Worm (Caenorhabditis elegans): Measurements from ENCODE around the gene nlp-82.

nlp-82 gene

DNA sequence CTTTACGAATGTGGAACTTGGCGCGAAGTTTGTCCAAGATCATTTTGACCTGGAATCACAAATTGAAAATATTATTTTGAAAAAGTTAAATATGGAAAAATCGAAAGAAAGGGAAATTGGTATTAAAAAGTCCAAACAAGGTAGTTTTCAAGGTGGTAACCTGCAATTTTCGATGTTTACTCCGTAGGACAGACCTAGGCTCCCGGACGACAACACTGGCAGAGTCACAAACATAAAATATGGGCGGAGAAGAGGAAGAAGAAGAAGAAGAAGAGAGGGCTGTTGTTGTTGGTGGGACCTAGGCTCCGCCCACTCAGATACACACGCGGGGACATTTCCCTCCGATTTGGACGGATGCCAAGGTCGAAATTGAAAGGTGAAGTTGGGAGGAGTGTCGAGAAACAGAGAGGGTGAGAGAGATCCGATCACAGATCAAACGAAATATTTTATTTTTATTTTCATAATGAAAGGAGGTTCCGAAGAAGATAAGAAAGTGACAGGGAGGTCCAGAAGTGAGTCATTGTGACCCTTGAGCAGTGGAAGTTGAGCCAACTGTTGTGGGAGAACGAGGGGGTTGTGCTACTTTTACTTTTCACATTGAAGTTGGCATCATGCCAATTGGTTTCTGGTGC, 8.0 kb upstream of the nlp-82 start, which contains the start of gene aqp-2 (continued):
- TF ChIP-seq fax-1 (tag; optimal IDR thresholded peaks at IDR 0.05), result no peak

DNA sequence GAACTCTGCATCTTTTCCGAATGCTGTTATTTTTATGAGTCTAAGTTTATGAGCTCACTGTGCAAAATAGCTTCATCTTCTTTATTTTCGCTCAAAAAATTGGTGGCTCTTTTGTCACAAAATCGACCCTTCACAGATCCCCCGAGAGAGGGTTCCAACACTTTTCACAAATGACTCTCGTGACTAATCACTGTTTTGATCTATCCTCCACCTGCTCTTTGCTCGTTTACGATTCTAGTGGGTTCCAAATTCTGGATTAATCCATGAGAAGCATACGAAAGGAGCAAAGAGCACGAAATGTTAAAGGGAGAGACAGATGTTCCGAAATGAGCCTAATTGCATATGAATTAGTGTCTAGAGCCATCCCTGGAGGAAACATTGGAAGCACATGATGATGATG, 7.3 kb upstream of the nlp-82 start:
- no peak for TF ChIP-seq tbx-2 (tag; optimal IDR thresholded peaks at IDR 0.05)
- peak; percentile 5 for TF ChIP-seq unc-42 (tag; optimal IDR thresholded peaks at IDR 0.05)
- no peak for TF ChIP-seq unc-3 (GFP tag; conservative IDR thresholded peaks at IDR 0.05)
- TF ChIP-seq unc-3 (tag; optimal IDR thresholded peaks at IDR 0.05), result peak; percentile 16

DNA sequence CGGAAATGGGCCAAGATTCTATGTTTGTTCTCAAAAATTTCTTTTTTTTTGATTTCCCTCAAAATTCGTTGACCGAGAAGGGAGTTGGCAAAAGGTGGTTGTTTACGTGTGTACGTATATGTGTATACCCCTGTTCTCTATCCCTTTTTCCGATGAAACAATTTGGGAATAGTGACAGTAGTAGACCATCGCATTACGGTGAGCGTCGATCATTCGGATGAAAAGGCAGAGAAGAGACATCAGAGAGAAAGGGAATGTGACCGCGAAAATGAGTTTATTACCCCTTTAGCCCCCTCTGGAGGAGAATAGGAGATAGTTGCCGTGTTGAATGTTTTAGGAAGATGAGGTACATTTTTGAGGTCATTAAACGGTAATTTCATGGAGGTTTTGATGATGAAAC, 5.9 kb upstream of the nlp-82 start:
- peak; percentile 19 for TF ChIP-seq unc-55 (GFP tag; optimal IDR thresholded peaks at IDR 0.05)
- TF ChIP-seq fax-1 (tag; optimal IDR thresholded peaks at IDR 0.05), result no peak
- peak; percentile 65 for TF ChIP-seq ama-1 (optimal IDR thresholded peaks at IDR 0.05)
- no peak for TF ChIP-seq ceh-14 (tag; optimal IDR thresholded peaks at IDR 0.05)
- peak; percentile 5 for TF ChIP-seq nfya-1 (tag; optimal IDR thresholded peaks at IDR 0.05)

DNA sequence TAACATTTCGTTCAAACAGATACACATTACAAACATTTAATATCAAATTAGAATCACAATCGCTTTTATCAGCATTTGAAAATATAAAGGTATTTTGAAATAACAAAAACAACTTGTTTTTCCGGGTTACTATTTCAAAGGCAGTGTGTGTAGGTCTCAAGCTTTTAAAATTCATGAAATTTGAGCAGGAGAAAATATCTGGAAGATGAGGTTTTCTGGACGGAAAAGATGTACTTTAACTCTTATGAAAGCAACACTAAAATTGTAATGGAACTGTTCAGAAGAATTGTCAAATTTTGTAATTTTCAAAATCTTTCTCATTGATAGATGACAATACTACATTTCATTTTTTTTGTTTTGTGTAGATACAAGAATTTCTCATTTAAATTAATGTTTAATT, 4.5 kb upstream of the nlp-82 start:
- TF ChIP-seq nhr-232 (tag; optimal IDR thresholded peaks at IDR 0.05), result no peak
- no peak for TF ChIP-seq pax-1 (tag; optimal IDR thresholded peaks at IDR 0.05)
- no peak for TF ChIP-seq lin-11 (tag; optimal IDR thresholded peaks at IDR 0.05)
- peak; percentile 68 for TF ChIP-seq ama-1 (optimal IDR thresholded peaks at IDR 0.05)
- TF ChIP-seq ceh-31 (tag; optimal IDR thresholded peaks at IDR 0.05), result no peak

DNA sequence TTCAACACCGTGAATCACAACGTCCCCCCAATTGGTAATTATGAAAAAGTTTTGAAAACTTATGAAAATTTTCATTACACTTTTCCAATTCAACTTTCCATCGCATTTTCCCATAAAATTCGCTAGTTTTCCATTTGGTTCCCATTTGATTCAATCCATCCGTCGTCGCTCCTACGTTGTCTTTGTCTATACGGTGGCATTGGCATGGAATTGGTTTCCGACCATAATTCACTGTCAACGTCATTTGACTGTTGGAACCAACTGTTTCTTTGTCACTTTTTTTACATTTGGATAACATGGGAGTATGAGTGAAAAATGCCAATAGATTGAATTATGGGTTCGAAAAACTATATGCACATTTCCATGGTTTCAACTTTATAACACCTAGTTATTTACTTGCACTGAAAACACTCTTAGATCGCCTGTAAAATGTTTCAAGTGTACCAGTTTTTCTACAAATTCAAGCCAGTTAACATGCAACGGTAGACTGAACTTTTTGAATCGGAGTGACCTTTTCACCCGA, 4.0 kb upstream of the nlp-82 start:
- TF ChIP-seq madf-2 (tag; optimal IDR thresholded peaks at IDR 0.05), result peak; percentile 25
- no peak for TF ChIP-seq ttx-3 (tag; optimal IDR thresholded peaks at IDR 0.05)
- no peak for TF ChIP-seq fax-1 (tag; optimal IDR thresholded peaks at IDR 0.05)
- TF ChIP-seq ceh-6 (GFP tag; optimal IDR thresholded peaks at IDR 0.05), result peak; percentile 17
- peak; percentile 9 for TF ChIP-seq ceh-24 (tag; optimal IDR thresholded peaks at IDR 0.05)

DNA sequence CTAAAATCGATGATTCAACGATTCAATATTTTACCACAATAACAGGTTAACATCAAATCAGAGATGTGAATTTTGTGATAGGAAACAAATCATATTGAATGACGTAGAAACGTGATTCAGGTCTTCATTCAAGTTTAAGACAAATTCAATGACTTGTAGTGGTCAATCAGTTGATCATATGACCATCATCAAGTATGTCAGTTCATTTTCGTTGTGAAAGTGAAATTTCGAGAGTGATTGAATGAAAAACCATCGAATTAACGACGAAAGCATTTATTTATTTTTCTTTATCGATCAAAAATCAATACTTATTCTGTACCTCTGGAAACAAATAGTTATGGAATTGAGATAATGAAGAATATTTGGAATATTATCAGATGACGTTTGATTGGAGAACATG, 2.6 kb downstream of the nlp-82 start:
- no peak for TF ChIP-seq ceh-24 (tag; optimal IDR thresholded peaks at IDR 0.05)
- no peak for TF ChIP-seq ref-2 (tag; optimal IDR thresholded peaks at IDR 0.05)
- TF ChIP-seq fkh-6 (tag; optimal IDR thresholded peaks at IDR 0.05), result no peak
- TF ChIP-seq nfya-1 (tag; optimal IDR thresholded peaks at IDR 0.05), result no peak
- no peak for TF ChIP-seq dmd-4 (tag; optimal IDR thresholded peaks at IDR 0.05; ENCODE audit: borderline replicate concordance)
- TF ChIP-seq pqm-1 (tag; optimal IDR thresholded peaks at IDR 0.05), result no peak
- TF ChIP-seq ceh-14 (tag; optimal IDR thresholded peaks at IDR 0.05), result no peak
- TF ChIP-seq sox-4 (tag; optimal IDR thresholded peaks at IDR 0.05), result no peak

DNA sequence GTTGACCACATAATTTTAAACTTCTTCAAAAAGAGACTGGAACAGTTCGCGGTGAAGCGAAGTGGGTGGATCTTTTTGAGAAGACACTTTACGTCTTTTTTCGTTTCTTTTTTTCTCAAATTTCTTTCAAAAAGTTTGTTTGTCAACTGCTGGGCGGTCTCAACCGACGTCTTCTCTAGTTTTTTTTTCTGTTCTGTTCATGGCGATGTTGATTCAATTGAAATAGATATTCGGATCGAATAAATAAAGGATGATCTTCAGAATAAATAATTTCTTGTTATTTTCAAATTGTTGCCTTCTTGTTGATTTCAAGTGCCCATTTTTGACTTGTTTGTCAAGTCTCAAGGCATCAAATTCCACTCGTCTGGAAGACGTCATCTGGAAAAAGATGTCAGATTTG, 3.7 kb downstream of the nlp-82 start, which contains the start of gene T26C5.4:
Gene T26C5.4 (minus strand): TSS at position 101 of the 400 bp plus-strand sequence.
- TF ChIP-seq K09A11.1 (tag; optimal IDR thresholded peaks at IDR 0.05; ENCODE audit: insufficient read depth) (no peak), gmeb-2 (tag; optimal IDR thresholded peaks at IDR 0.05) (no peak), hlh-30 (tag; optimal IDR thresholded peaks at IDR 0.05; ENCODE audit: insufficient read depth) (no peak), lin-11 (tag; optimal IDR thresholded peaks at IDR 0.05) (no peak), unc-55 (GFP tag; optimal IDR thresholded peaks at IDR 0.05) (no peak), unc-3 (GFP tag; conservative IDR thresholded peaks at IDR 0.05) (no peak), unc-3 (tag; optimal IDR thresholded peaks at IDR 0.05) (no peak), ama-1 (optimal IDR thresholded peaks at IDR 0.05) (no peak), fkh-10 (GFP tag; optimal IDR thresholded peaks at IDR 0.05) (no peak), ttx-3 (tag; optimal IDR thresholded peaks at IDR 0.05) (no peak)

DNA sequence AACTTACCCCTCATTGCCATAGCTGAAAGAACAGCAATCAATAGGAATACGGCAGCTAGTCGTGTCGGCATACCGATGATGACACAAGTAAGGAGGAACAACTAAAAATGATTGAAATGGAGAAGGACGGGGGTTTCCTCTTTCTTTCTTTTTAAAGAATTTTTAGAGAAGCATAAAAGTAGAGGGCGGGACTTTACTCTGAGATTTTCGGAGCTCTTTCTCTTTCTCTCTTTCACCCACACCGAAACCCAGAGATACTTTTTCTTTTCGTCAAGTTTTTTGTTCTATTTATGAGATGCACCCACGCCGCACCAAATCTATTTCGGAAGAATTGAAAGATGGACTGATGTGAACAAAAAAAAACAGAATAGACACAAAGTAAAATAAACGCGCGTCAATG, 7.4 kb downstream of the nlp-82 start, which contains the start of gene T26C5.5:
Gene T26C5.5 (minus strand): TSS at position 101 of the 400 bp plus-strand sequence.
- TF ChIP-seq ceh-19 (GFP tag; optimal IDR thresholded peaks at IDR 0.05), result no peak
- no peak for TF ChIP-seq tbx-7 (tag; optimal IDR thresholded peaks at IDR 0.05)
- TF ChIP-seq nfya-1 (tag; optimal IDR thresholded peaks at IDR 0.05), result no peak
- TF ChIP-seq hlh-8 (tag; optimal IDR thresholded peaks at IDR 0.05), result no peak
- no peak for TF ChIP-seq fkh-6 (tag; optimal IDR thresholded peaks at IDR 0.05)
- TF ChIP-seq odd-2 (tag; optimal IDR thresholded peaks at IDR 0.05), result no peak
- TF ChIP-seq ztf-16 (tag; optimal IDR thresholded peaks at IDR 0.05), result no peak
- TF ChIP-seq K09A11.1 (tag; optimal IDR thresholded peaks at IDR 0.05; ENCODE audit: insufficient read depth), result no peak
- TF ChIP-seq ceh-6 (GFP tag; optimal IDR thresholded peaks at IDR 0.05), result no peak
- TF ChIP-seq unc-55 (GFP tag; optimal IDR thresholded peaks at IDR 0.05), result no peak
- no peak for TF ChIP-seq che-1 (tag; optimal IDR thresholded peaks at IDR 0.05)
- TF ChIP-seq dve-1 (tag; optimal IDR thresholded peaks at IDR 0.05), result no peak
- TF ChIP-seq ceh-34 (tag; optimal IDR thresholded peaks at IDR 0.05), result no peak
- TF ChIP-seq T23F11.4 (GFP tag; optimal IDR thresholded peaks at IDR 0.05), result no peak
- TF ChIP-seq npax-4 (tag; optimal IDR thresholded peaks at IDR 0.05), result no peak
- TF ChIP-seq ref-2 (tag; optimal IDR thresholded peaks at IDR 0.05), result no peak
